Worm (Caenorhabditis elegans): ENCODE data around the gene F22H10.2.

- no peak for TF ChIP-seq him-1 (tag; optimal IDR thresholded peaks at IDR 0.05)
- TF ChIP-seq dao-5 (tag; optimal IDR thresholded peaks at IDR 0.05), result no peak
Observed at ce11 chrX:16687945-16688344, 8.6 kb downstream of the F22H10.2 start, which contains the start of gene F22H10.11.

Measured in whole organism, L4/young adult.